Fruit fly (Drosophila melanogaster) whole organism, embryonic: ENCODE results near the gene CG1801.
A peak's percentile ranks its signal among the peaks of the same experiment; 100 is the strongest.

Experiments used
- Abd-B ChIP-seq: fragments of 200-800 bp; sonication (Bioruptor generic); optimal IDR thresholded peaks from 2 replicates; lab custom pipeline; 2018; ENCODE audit warnings: missing biosample characterization, mild to moderate bottlenecking, missing genetic modification characterization, moderate library complexity
- CG11504 ChIP-seq: fragments of 200-800 bp; sonication (Bioruptor generic); optimal IDR thresholded peaks from 3 replicates; lab custom pipeline; 2019; ENCODE audit warnings: missing biosample characterization, mild to moderate bottlenecking, missing genetic modification characterization, moderate library complexity
- CG12299 ChIP-seq: fragments of 200-800 bp; sonication (Bioruptor generic); optimal IDR thresholded peaks from 2 replicates; lab custom pipeline; 2018; ENCODE audit warnings: missing biosample characterization, mild to moderate bottlenecking, missing genetic modification characterization
- CG12942 ChIP-seq: fragments of 200-800 bp; sonication (Bioruptor generic); optimal IDR thresholded peaks from 3 replicates; lab custom pipeline; 2016; ENCODE audit warnings: missing biosample characterization, missing genetic modification characterization
- CG13894 ChIP-seq: fragments of 200-800 bp; sonication (Bioruptor generic); optimal IDR thresholded peaks from 3 replicates; lab custom pipeline; 2018; ENCODE audit warnings: missing biosample characterization, mild to moderate bottlenecking, missing genetic modification characterization, moderate library complexity
- CG15073 ChIP-seq: fragments of 200-800 bp; sonication (Bioruptor generic); optimal IDR thresholded peaks from 2 replicates; lab custom pipeline; 2016; ENCODE audit warnings: missing biosample characterization, missing genetic modification characterization
- CG16815 ChIP-seq: fragments of 200-800 bp; sonication (Bioruptor generic); optimal IDR thresholded peaks from 3 replicates; lab custom pipeline; 2017; ENCODE audit warnings: missing biosample characterization, mild to moderate bottlenecking, missing genetic modification characterization
- CG17359 ChIP-seq: fragments of 200-800 bp; sonication (Bioruptor generic); optimal IDR thresholded peaks from 3 replicates; lab custom pipeline; 2018; ENCODE audit warnings: missing biosample characterization, mild to moderate bottlenecking, missing genetic modification characterization, moderate library complexity
- CG17912 ChIP-seq: fragments of 200-800 bp; sonication (Bioruptor generic); optimal IDR thresholded peaks from 2 replicates; lab custom pipeline; 2018; ENCODE audit warnings: missing biosample characterization, mild to moderate bottlenecking, missing genetic modification characterization
- CG1792 ChIP-seq: fragments of 200-800 bp; sonication (Bioruptor generic); optimal IDR thresholded peaks from 2 replicates; lab custom pipeline; 2016; ENCODE audit warnings: missing biosample characterization, missing genetic modification characterization
- CG18599 ChIP-seq: fragments of 200-800 bp; sonication (Bioruptor generic); optimal IDR thresholded peaks from 3 replicates; lab custom pipeline; 2017; ENCODE audit warnings: missing biosample characterization, missing genetic modification characterization, mild to moderate bottlenecking, moderate library complexity, missing genetic modification reagents
- CG2116 ChIP-seq: fragments of 200-800 bp; sonication (Bioruptor generic); optimal IDR thresholded peaks from 3 replicates; lab custom pipeline; 2018; ENCODE audit warnings: missing biosample characterization, mild to moderate bottlenecking, missing genetic modification characterization
- CG2120 ChIP-seq: fragments of 200-800 bp; sonication (Bioruptor generic); optimal IDR thresholded peaks from 3 replicates; lab custom pipeline; 2016; ENCODE audit warnings: missing biosample characterization, missing genetic modification characterization
- CG34422 ChIP-seq: fragments of 200-800 bp; sonication (Bioruptor generic); IDR thresholded peaks from 3 replicates; pipeline ENCODE4 v1.3.6; 2022; ENCODE audit warnings: missing biosample characterization, missing genetic modification characterization
- CG4328 ChIP-seq: fragments of 200-800 bp; sonication (Bioruptor generic); optimal IDR thresholded peaks from 3 replicates; lab custom pipeline; 2017; ENCODE audit warnings: missing biosample characterization, missing genetic modification reagents, missing genetic modification characterization
- CG4730 ChIP-seq: fragments of 200-800 bp; sonication (Bioruptor generic); IDR thresholded peaks from 2 replicates; pipeline ENCODE4 v1.3.6; 2022; ENCODE audit warnings: missing biosample characterization, missing genetic modification characterization
- CG7357 ChIP-seq: fragments of 200-800 bp; sonication (Bioruptor generic); IDR thresholded peaks from 3 replicates; pipeline ENCODE4 v1.3.6; 2022; ENCODE audit warnings: missing biosample characterization, missing genetic modification characterization
- CG7372 ChIP-seq: fragments of 200-800 bp; sonication (Bioruptor generic); IDR thresholded peaks from 2 replicates; pipeline ENCODE4 v1.3.6; 2022; ENCODE audit warnings: missing biosample characterization, missing genetic modification characterization
- CG8089 ChIP-seq: fragments of 200-800 bp; sonication (Bioruptor generic); optimal IDR thresholded peaks from 3 replicates; lab custom pipeline; 2016; ENCODE audit warnings: missing biosample characterization, missing genetic modification characterization
- CG9727 ChIP-seq: fragments of 200-800 bp; sonication (Bioruptor generic); optimal IDR thresholded peaks from 3 replicates; lab custom pipeline; 2017; ENCODE audit warnings: missing biosample characterization, mild to moderate bottlenecking, missing genetic modification characterization
- Chrac-16 ChIP-seq: fragments of 200-800 bp; sonication (Bioruptor generic); optimal IDR thresholded peaks from 3 replicates; lab custom pipeline; 2016; ENCODE audit warnings: missing biosample characterization, missing genetic modification characterization
- Dip2 ChIP-seq: fragments of 200-800 bp; sonication (Bioruptor generic); IDR thresholded peaks from 2 replicates; pipeline ENCODE4 v1.3.6; 2022; ENCODE audit warnings: missing biosample characterization, missing genetic modification characterization
- Dip3 ChIP-seq: fragments of 200-800 bp; sonication (Bioruptor generic); optimal IDR thresholded peaks from 3 replicates; lab custom pipeline; 2016; ENCODE audit warnings: missing biosample characterization, missing genetic modification characterization
- Doc2 ChIP-seq: fragments of 200-800 bp; sonication (Bioruptor generic); IDR thresholded peaks from 2 replicates; pipeline ENCODE4 v1.3.6; 2022; ENCODE audit warnings: missing biosample characterization, missing genetic modification characterization
- H15 ChIP-seq: fragments of 200-800 bp; sonication (Bioruptor generic); IDR thresholded peaks from 3 replicates; pipeline ENCODE4 v1.3.6; 2022; ENCODE audit warnings: missing biosample characterization, missing genetic modification characterization
- Hsf ChIP-seq: fragments of 200-800 bp; sonication (Bioruptor generic); optimal IDR thresholded peaks from 3 replicates; lab custom pipeline; 2016; ENCODE audit warnings: missing biosample characterization, missing genetic modification characterization
- Mad ChIP-seq: fragments of 200-800 bp; sonication (Bioruptor generic); optimal IDR thresholded peaks from 2 replicates; lab custom pipeline; 2016; ENCODE audit warnings: missing biosample characterization, missing genetic modification characterization
- Oaz ChIP-seq: fragments of 200-800 bp; sonication (Bioruptor generic); IDR thresholded peaks from 2 replicates; pipeline ENCODE4 v1.3.6; 2022; ENCODE audit warnings: missing biosample characterization, missing genetic modification characterization
- Ravus ChIP-seq: fragments of 200-800 bp; sonication (Bioruptor generic); IDR thresholded peaks from 2 replicates; pipeline ENCODE4 v1.3.6; 2022; ENCODE audit warnings: missing biosample characterization, missing genetic modification characterization
- Rx ChIP-seq: fragments of 200-800 bp; sonication (Bioruptor generic); IDR thresholded peaks from 2 replicates; pipeline ENCODE4 v1.3.6; 2022; ENCODE audit warnings: missing biosample characterization, missing genetic modification characterization
- Side ChIP-seq: fragments of 200-800 bp; sonication (Bioruptor generic); optimal IDR thresholded peaks from 2 replicates; lab custom pipeline; 2016; ENCODE audit warnings: missing biosample characterization, missing genetic modification characterization
- Vsx1 ChIP-seq: fragments of 200-800 bp; sonication (Bioruptor generic); optimal IDR thresholded peaks from 2 replicates; lab custom pipeline; 2017; ENCODE audit warnings: missing biosample characterization, mild to moderate bottlenecking, missing genetic modification characterization, missing genetic modification reagents
- aop ChIP-seq: fragments of 200-800 bp; sonication (Bioruptor generic); IDR thresholded peaks from 2 replicates; pipeline ENCODE4 v1.3.6; 2022; ENCODE audit warnings: missing biosample characterization, missing genetic modification characterization
- bcd ChIP-seq: fragments of 200-800 bp; sonication (Bioruptor generic); optimal IDR thresholded peaks from 2 replicates; lab custom pipeline; 2017; ENCODE audit warnings: missing biosample characterization, mild to moderate bottlenecking, missing genetic modification characterization
- btn ChIP-seq: fragments of 200-800 bp; sonication (Bioruptor generic); optimal IDR thresholded peaks from 2 replicates; lab custom pipeline; 2016; ENCODE audit warnings: missing biosample characterization, missing genetic modification characterization
- fu2 ChIP-seq: fragments of 200-800 bp; sonication (Bioruptor generic); optimal IDR thresholded peaks from 2 replicates; lab custom pipeline; 2016; ENCODE audit warnings: missing biosample characterization, missing genetic modification characterization
- gro ChIP-seq: fragments of 200-800 bp; sonication (Bioruptor generic); optimal IDR thresholded peaks from 2 replicates; lab custom pipeline; 2016; ENCODE audit warnings: missing biosample characterization, missing genetic modification characterization
- hkb ChIP-seq, 2 experiments: fragments of 200-800 bp in 1 of 2; fragments of >200 bp in 1 of 2; sonication (Bioruptor generic) in 1 of 2; IDR thresholded peaks in 1 of 2; optimal IDR thresholded peaks in 1 of 2; 2 replicates each; pipeline versions ENCODE4 v1.3.6 to Lab custom; 2017 to 2022; ENCODE audit warnings: missing biosample characterization in 1 of 2, missing genetic modification characterization in 1 of 2
- hth ChIP-seq: fragments of >200 bp; optimal IDR thresholded peaks from 2 replicates; lab custom pipeline; 2017; ENCODE audit warnings: inconsistent platforms
- kay ChIP-seq: fragments of 200-800 bp; sonication (Bioruptor generic); optimal IDR thresholded peaks from 2 replicates; lab custom pipeline; 2016; ENCODE audit warnings: missing biosample characterization, missing genetic modification characterization
- nom ChIP-seq: fragments of 200-800 bp; sonication (Bioruptor generic); optimal IDR thresholded peaks from 2 replicates; lab custom pipeline; 2017; ENCODE audit warnings: missing biosample characterization, missing genetic modification characterization, mild to moderate bottlenecking, moderate library complexity, missing genetic modification reagents
- pita ChIP-seq: fragments of 200-800 bp; sonication (Bioruptor generic); optimal IDR thresholded peaks from 2 replicates; lab custom pipeline; 2017; ENCODE audit warnings: missing biosample characterization, mild to moderate bottlenecking, missing genetic modification characterization
- sc ChIP-seq, 3 experiments: fragments of >200 bp in 2 of 3; fragments of 200-800 bp in 1 of 3; sonication (Bioruptor generic) in 1 of 3; optimal IDR thresholded peaks; 2 replicates in 2 of 3; 3 replicates in 1 of 3; lab custom pipeline; 2017; ENCODE audit warnings: mild to moderate bottlenecking in 1 of 3, missing biosample characterization in 1 of 3, missing genetic modification characterization in 1 of 3, missing genetic modification reagents in 1 of 3
- slbo ChIP-seq: fragments of 200-800 bp; sonication (Bioruptor generic); IDR thresholded peaks from 2 replicates; pipeline ENCODE4 v1.3.6; 2022; ENCODE audit warnings: missing biosample characterization, missing genetic modification characterization
- sug ChIP-seq: fragments of 200-800 bp; optimal IDR thresholded peaks from 2 replicates; lab custom pipeline; 2019; ENCODE audit warnings: missing biosample characterization, mild to moderate bottlenecking, missing genetic modification characterization, moderate library complexity
- vvl ChIP-seq: fragments of 200-800 bp; sonication (Bioruptor generic); IDR thresholded peaks from 2 replicates; pipeline ENCODE4 v1.3.6; 2022; ENCODE audit warnings: missing biosample characterization, missing genetic modification characterization
- wdn ChIP-seq: fragments of 200-800 bp; sonication (Bioruptor generic); IDR thresholded peaks from 2 replicates; pipeline ENCODE4 v1.3.6; 2022; ENCODE audit warnings: missing biosample characterization, missing genetic modification characterization
- z ChIP-seq: fragments of 200-800 bp; sonication (Bioruptor generic); IDR thresholded peaks from 3 replicates; pipeline ENCODE4 v1.3.6; 2022; ENCODE audit warnings: missing biosample characterization, missing genetic modification characterization
- zf30C ChIP-seq: fragments of 200-800 bp; sonication (Bioruptor generic); optimal IDR thresholded peaks from 3 replicates; lab custom pipeline; 2018; ENCODE audit warnings: missing biosample characterization, mild to moderate bottlenecking, missing genetic modification characterization
- zfh1 ChIP-seq: fragments of 200-800 bp; sonication (Bioruptor generic); IDR thresholded peaks from 3 replicates; pipeline ENCODE4 v1.3.6; 2022; ENCODE audit warnings: missing biosample characterization, missing genetic modification characterization

CG1801 gene

dm6 chrX:21319202-21319772, 2.0 kb upstream of the CG1801 start, which contains the start of the genes SLIRP1 and anox (continued):
- TF ChIP-seq CG7357 = peak; percentile 76
- peak; percentile 38; the same call in 1 of the 2 replicates for TF ChIP-seq wdn
- TF ChIP-seq nom (GFP tag; lab: Kevin White, UChicago) = peak; percentile 75
- peak; percentile 18 for TF ChIP-seq btn (GFP tag; lab: Kevin White, UChicago)
- TF ChIP-seq bcd (GFP tag; lab: Kevin White, UChicago) = peak; percentile 90
- peak; percentile 60 for TF ChIP-seq CG4328
- peak; percentile 87 for TF ChIP-seq Vsx1 (GFP tag; lab: Kevin White, UChicago)
- TF ChIP-seq hkb (optimal IDR thresholded peaks at IDR 0.05; lab: Kevin White, UChicago) = no peak
- peak; percentile 84 for TF ChIP-seq hkb (GFP tag; IDR thresholded peaks at IDR 0.05; lab: Robert Waterston, UW)
- TF ChIP-seq CG17912 (GFP tag; lab: Kevin White, UChicago) = no peak
- TF ChIP-seq gro (GFP tag; lab: Kevin White, UChicago) = peak; percentile 82
- no peak for TF ChIP-seq zf30C (GFP tag; lab: Kevin White, UChicago)
- TF ChIP-seq vvl (GFP tag; lab: Robert Waterston, UW) = peak; percentile 80
- no peak for TF ChIP-seq sc (optimal IDR thresholded peaks at IDR 0.05; lab: Kevin White, UChicago)
- peak; percentile 72 for TF ChIP-seq sc (GFP tag; optimal IDR thresholded peaks at IDR 0.05; lab: Kevin White, UChicago)
- TF ChIP-seq CG7372 (GFP tag; lab: Robert Waterston, UW) = peak; percentile 80
- peak; percentile 65 for TF ChIP-seq Dip3
- peak; percentile 84 for TF ChIP-seq CG12299
- peak; percentile 62 for TF ChIP-seq zfh1 (GFP tag; lab: Robert Waterston, UW)
- peak; percentile 61; the same call in 2 of the 3 replicates for TF ChIP-seq CG34422
- TF ChIP-seq aop = no peak
- TF ChIP-seq Hsf (GFP tag; lab: Kevin White, UChicago) = peak; percentile 89
- peak; percentile 92 for TF ChIP-seq CG9727 (GFP tag; lab: Kevin White, UChicago)
- peak; percentile 84 for TF ChIP-seq slbo (GFP tag; lab: Robert Waterston, UW)
- TF ChIP-seq Chrac-16 (GFP tag; lab: Kevin White, UChicago) = peak; percentile 87
- peak; percentile 18 for TF ChIP-seq CG1792 (GFP tag; lab: Kevin White, UChicago)
- peak; percentile 86 for TF ChIP-seq CG16815 (GFP tag; lab: Kevin White, UChicago)
- TF ChIP-seq Side (GFP tag; lab: Kevin White, UChicago) = peak; percentile 69
- TF ChIP-seq CG18599 (GFP tag; lab: Kevin White, UChicago) = peak; percentile 89
- peak; percentile 57 for TF ChIP-seq Oaz
- no peak for TF ChIP-seq Dip2
- TF ChIP-seq sug (tag; lab: Kevin White, UChicago) = peak; percentile 83
- peak; percentile 61 for TF ChIP-seq CG8089 (GFP tag; lab: Kevin White, UChicago)
- peak; percentile 72 for TF ChIP-seq H15 (GFP tag; lab: Robert Waterston, UW)
- peak; percentile 76 for TF ChIP-seq kay
- TF ChIP-seq CG13894 = peak; percentile 77
- no peak for TF ChIP-seq z (GFP tag; lab: Robert Waterston, UW)
- peak; percentile 91 for TF ChIP-seq CG11504 (tag; lab: Kevin White, UChicago)
- TF ChIP-seq CG15073 = peak; percentile 7
- TF ChIP-seq hth (lab: Kevin White, UChicago) = no peak
- peak; percentile 41 for TF ChIP-seq Mad
- peak; percentile 38; the same call in 1 of the 2 replicates for TF ChIP-seq Rx (GFP tag; lab: Robert Waterston, UW)
- TF ChIP-seq fu2 (GFP tag; lab: Kevin White, UChicago) = peak; percentile 68
- peak; percentile 91 for TF ChIP-seq Abd-B (GFP tag; lab: Kevin White, UChicago)
- TF ChIP-seq pita = no peak
- peak; percentile 27; the same call in 1 of the 2 replicates for TF ChIP-seq Ravus (GFP tag; lab: Robert Waterston, UW)
- TF ChIP-seq CG17359 (tag; lab: Kevin White, UChicago) = peak; percentile 80
- peak; percentile 52 for TF ChIP-seq CG2116 (GFP tag; lab: Kevin White, UChicago)
- TF ChIP-seq Doc2 (GFP tag; lab: Robert Waterston, UW) = no peak
- TF ChIP-seq CG2120 (GFP tag; lab: Kevin White, UChicago) = peak; percentile 92
- TF ChIP-seq CG4730 (GFP tag; lab: Robert Waterston, UW) = peak; percentile 75
- TF ChIP-seq CG12942 (GFP tag; lab: Kevin White, UChicago) = peak; percentile 82
